Fruit fly (Drosophila melanogaster) whole organism, embryonic: ENCODE measurements around the gene Ptpmeg2.

Experiments used
- Ada2b ChIP-seq: fragments of 200-800 bp; sonication (Bioruptor generic); IDR thresholded peaks from 2 replicates; pipeline ENCODE4 v1.3.6; 2022; ENCODE audit warnings: missing biosample characterization, missing genetic modification characterization
- CG10209 ChIP-seq: fragments of 200-800 bp; sonication (Bioruptor generic); optimal IDR thresholded peaks from 3 replicates; lab custom pipeline; 2017; ENCODE audit warnings: missing biosample characterization, mild to moderate bottlenecking, missing genetic modification characterization, missing genetic modification reagents
- CG11085 ChIP-seq: fragments of 200-800 bp; sonication (Bioruptor generic); IDR thresholded peaks from 2 replicates; pipeline ENCODE4 v1.3.6; 2022; ENCODE audit warnings: missing biosample characterization, missing genetic modification characterization
- CG12155 ChIP-seq: fragments of 200-800 bp; sonication (Bioruptor generic); optimal IDR thresholded peaks from 3 replicates; lab custom pipeline; 2016; ENCODE audit warnings: missing biosample characterization, missing genetic modification characterization
- CG12391 ChIP-seq: fragments of 200-800 bp; sonication (Bioruptor generic); optimal IDR thresholded peaks from 3 replicates; lab custom pipeline; 2018; ENCODE audit warnings: missing biosample characterization, mild to moderate bottlenecking, missing genetic modification characterization, moderate library complexity
- CG12769 ChIP-seq: fragments of 200-800 bp; sonication (Bioruptor generic); optimal IDR thresholded peaks from 2 replicates; lab custom pipeline; 2019; ENCODE audit warnings: missing biosample characterization, mild to moderate bottlenecking, missing genetic modification characterization, moderate library complexity
- CG13775 ChIP-seq: fragments of 200-800 bp; sonication (Bioruptor generic); optimal IDR thresholded peaks from 3 replicates; lab custom pipeline; 2017; ENCODE audit warnings: missing biosample characterization, mild to moderate bottlenecking, missing genetic modification characterization
- CG2116 ChIP-seq: fragments of 200-800 bp; sonication (Bioruptor generic); optimal IDR thresholded peaks from 3 replicates; lab custom pipeline; 2018; ENCODE audit warnings: missing biosample characterization, mild to moderate bottlenecking, missing genetic modification characterization
- CG33557 ChIP-seq: fragments of 200-800 bp; sonication (Bioruptor generic); optimal IDR thresholded peaks from 2 replicates; lab custom pipeline; 2019; ENCODE audit warnings: missing biosample characterization, mild to moderate bottlenecking, missing genetic modification characterization, moderate library complexity
- CG3847 ChIP-seq: fragments of 200-800 bp; sonication (Bioruptor generic); IDR thresholded peaks from 2 replicates; pipeline ENCODE4 v1.3.6; 2022; ENCODE audit warnings: missing biosample characterization, missing genetic modification characterization
- CG3995 ChIP-seq: fragments of 200-800 bp; sonication (Bioruptor generic); optimal IDR thresholded peaks from 3 replicates; lab custom pipeline; 2016; ENCODE audit warnings: missing biosample characterization, missing genetic modification characterization
- CG4360 ChIP-seq: fragments of 200-800 bp; sonication (Bioruptor generic); IDR thresholded peaks from 2 replicates; pipeline ENCODE4 v1.3.6; 2022; ENCODE audit warnings: missing biosample characterization, missing genetic modification characterization
- CG43689 ChIP-seq: fragments of 200-800 bp; sonication (Bioruptor generic); IDR thresholded peaks from 2 replicates; pipeline ENCODE4 v1.3.6; 2022; ENCODE audit warnings: missing biosample characterization, missing genetic modification characterization
- CG5245 ChIP-seq: fragments of 200-800 bp; sonication (Bioruptor generic); optimal IDR thresholded peaks from 3 replicates; lab custom pipeline; 2016; ENCODE audit warnings: missing biosample characterization, missing genetic modification characterization
- CG6654 ChIP-seq: fragments of 200-800 bp; sonication (Bioruptor generic); optimal IDR thresholded peaks from 2 replicates; lab custom pipeline; 2017; ENCODE audit warnings: missing biosample characterization, mild to moderate bottlenecking, missing genetic modification characterization
- CG6683 ChIP-seq: fragments of 200-800 bp; sonication (Bioruptor generic); optimal IDR thresholded peaks from 2 replicates; lab custom pipeline; 2017; ENCODE audit warnings: missing biosample characterization, mild to moderate bottlenecking, missing genetic modification characterization, missing genetic modification reagents
- CG7928 ChIP-seq: fragments of 200-800 bp; sonication (Bioruptor generic); optimal IDR thresholded peaks from 2 replicates; lab custom pipeline; 2017; ENCODE audit warnings: missing biosample characterization, mild to moderate bottlenecking, missing genetic modification characterization
- CG8290 ChIP-seq, 3 experiments: fragments of 200-800 bp; sonication (Bioruptor generic); optimal IDR thresholded peaks; 2 replicates each; lab custom pipeline; 2016 to 2019; ENCODE audit warnings: missing biosample characterization in 3 of 3, missing genetic modification characterization in 3 of 3, mild to moderate bottlenecking in 2 of 3, moderate library complexity in 1 of 3
- CoRest ChIP-seq: fragments of 200-800 bp; sonication (Bioruptor generic); optimal IDR thresholded peaks from 3 replicates; lab custom pipeline; 2018; ENCODE audit warnings: missing biosample characterization, mild to moderate bottlenecking, missing genetic modification characterization, moderate library complexity
- Dek ChIP-seq: fragments of 200-800 bp; sonication (Bioruptor generic); optimal IDR thresholded peaks from 3 replicates; lab custom pipeline; 2019; ENCODE audit warnings: missing biosample characterization, mild to moderate bottlenecking, missing genetic modification characterization, moderate library complexity
- Dip3 ChIP-seq: fragments of 200-800 bp; sonication (Bioruptor generic); optimal IDR thresholded peaks from 3 replicates; lab custom pipeline; 2016; ENCODE audit warnings: missing biosample characterization, missing genetic modification characterization
- Fer1 ChIP-seq: fragments of 200-800 bp; sonication (Bioruptor generic); optimal IDR thresholded peaks from 2 replicates; lab custom pipeline; 2017; ENCODE audit warnings: missing biosample characterization, mild to moderate bottlenecking, missing genetic modification characterization
- HHEX ChIP-seq: fragments of 200-800 bp; sonication (Bioruptor generic); optimal IDR thresholded peaks from 3 replicates; lab custom pipeline; 2017; ENCODE audit warnings: missing biosample characterization, mild to moderate bottlenecking, missing genetic modification characterization, missing genetic modification reagents
- Hr51 ChIP-seq, 2 experiments: fragments of 200-800 bp; sonication (Bioruptor generic); optimal IDR thresholded peaks; 2 replicates in 1 of 2; 3 replicates in 1 of 2; lab custom pipeline; 2016 to 2018; ENCODE audit warnings: missing biosample characterization in 2 of 2, missing genetic modification characterization in 2 of 2, mild to moderate bottlenecking in 1 of 2, moderate library complexity in 1 of 2
- Opbp ChIP-seq: fragments of 200-800 bp; sonication (Bioruptor generic); IDR thresholded peaks from 3 replicates; pipeline ENCODE4 v1.3.6; 2022; ENCODE audit warnings: missing biosample characterization, missing genetic modification characterization; ENCODE audit not compliant: partially characterized antibody
- PHDP ChIP-seq: fragments of 200-800 bp; sonication (Bioruptor generic); optimal IDR thresholded peaks from 3 replicates; lab custom pipeline; 2018; ENCODE audit warnings: missing biosample characterization, mild to moderate bottlenecking, missing genetic modification characterization, moderate library complexity
- Ptx1 ChIP-seq: fragments of 200-800 bp; sonication (Bioruptor generic); IDR thresholded peaks from 2 replicates; pipeline ENCODE4 v1.3.6; 2022; ENCODE audit warnings: missing biosample characterization, missing genetic modification characterization
- Rfx ChIP-seq: fragments of 200-800 bp; sonication (Bioruptor generic); IDR thresholded peaks from 2 replicates; pipeline ENCODE4 v1.3.6; 2022; ENCODE audit warnings: missing biosample characterization, missing genetic modification characterization
- Sox102F ChIP-seq: fragments of 200-800 bp; sonication (Bioruptor generic); optimal IDR thresholded peaks from 2 replicates; lab custom pipeline; 2018; ENCODE audit warnings: missing biosample characterization, mild to moderate bottlenecking, missing genetic modification characterization, moderate library complexity
- abd-A ChIP-seq: fragments of 200-800 bp; sonication (Bioruptor generic); optimal IDR thresholded peaks from 3 replicates; lab custom pipeline; 2019; ENCODE audit warnings: missing biosample characterization, mild to moderate bottlenecking, missing genetic modification characterization, moderate library complexity
- ase ChIP-seq: fragments of 200-800 bp; sonication (Bioruptor generic); IDR thresholded peaks from 3 replicates; pipeline ENCODE4 v1.3.6; 2022; ENCODE audit warnings: missing biosample characterization, missing genetic modification characterization
- cad ChIP-seq: fragments of >200 bp; optimal IDR thresholded peaks from 2 replicates; lab custom pipeline; 2017; ENCODE audit warnings: missing biosample characterization, missing genetic modification characterization
- chif ChIP-seq, 2 experiments: fragments of 200-800 bp; sonication (Bioruptor generic); optimal IDR thresholded peaks; 3 replicates each; lab custom pipeline; 2016; ENCODE audit warnings: missing biosample characterization in 2 of 2, missing genetic modification characterization in 2 of 2
- croc ChIP-seq: fragments of 200-800 bp; sonication (Bioruptor generic); conservative IDR thresholded peaks from 3 replicates; pipeline ENCODE4 v1.3.6; 2022; ENCODE audit warnings: missing biosample characterization, missing genetic modification characterization
- dimm ChIP-seq: fragments of 200-800 bp; sonication (Bioruptor generic); IDR thresholded peaks from 2 replicates; pipeline ENCODE4 v1.3.6; 2022; ENCODE audit warnings: missing biosample characterization, missing genetic modification characterization
- dmrt11E ChIP-seq: fragments of 200-800 bp; sonication (Bioruptor generic); optimal IDR thresholded peaks from 3 replicates; lab custom pipeline; 2018; ENCODE audit warnings: missing biosample characterization, mild to moderate bottlenecking, missing genetic modification characterization, moderate library complexity
- fd3F ChIP-seq: fragments of 200-800 bp; sonication (Bioruptor generic); optimal IDR thresholded peaks from 2 replicates; lab custom pipeline; 2018; ENCODE audit warnings: missing biosample characterization, mild to moderate bottlenecking, missing genetic modification characterization, moderate library complexity
- gsb-n ChIP-seq: fragments of 200-800 bp; sonication (Bioruptor generic); optimal IDR thresholded peaks from 3 replicates; lab custom pipeline; 2018; ENCODE audit warnings: missing biosample characterization, mild to moderate bottlenecking, missing genetic modification characterization
- mld ChIP-seq: fragments of 200-800 bp; sonication (Bioruptor generic); IDR thresholded peaks from 3 replicates; pipeline ENCODE4 v1.3.6; 2022; ENCODE audit warnings: missing biosample characterization, missing genetic modification characterization; ENCODE audit not compliant: partially characterized antibody
- nerfin-2 ChIP-seq: fragments of 200-800 bp; sonication (Bioruptor generic); IDR thresholded peaks from 2 replicates; pipeline ENCODE4 v1.3.6; 2022; ENCODE audit warnings: missing biosample characterization, missing genetic modification characterization; ENCODE audit not compliant: partially characterized antibody
- pfk ChIP-seq: fragments of 200-800 bp; sonication (Bioruptor generic); optimal IDR thresholded peaks from 2 replicates; lab custom pipeline; 2018; ENCODE audit warnings: missing biosample characterization, mild to moderate bottlenecking, missing genetic modification characterization, moderate library complexity
- pho ChIP-seq: fragments of 200-800 bp; sonication (Bioruptor generic); optimal IDR thresholded peaks from 2 replicates; lab custom pipeline; 2016; ENCODE audit warnings: missing biosample characterization, missing genetic modification characterization
- prd ChIP-seq, 3 experiments: fragments of >200 bp in 2 of 3; fragments of 200-800 bp in 1 of 3; sonication (Bioruptor generic) in 1 of 3; optimal IDR thresholded peaks in 2 of 3; IDR thresholded peaks in 1 of 3; 2 replicates in 2 of 3; 3 replicates in 1 of 3; pipeline versions ENCODE4 v1.3.6 to Lab custom; 2017 to 2022; ENCODE audit warnings: missing biosample characterization in 1 of 3, missing genetic modification characterization in 1 of 3
- psq ChIP-seq: fragments of 200-800 bp; sonication (Bioruptor generic); optimal IDR thresholded peaks from 2 replicates; lab custom pipeline; 2017; ENCODE audit warnings: missing biosample characterization, missing genetic modification characterization
- sens ChIP-seq: fragments of 200-800 bp; sonication (Bioruptor generic); peaks from one replicate; lab custom pipeline; 2016; ENCODE audit warnings: missing biosample characterization, missing genetic modification characterization
- slbo ChIP-seq: fragments of 200-800 bp; sonication (Bioruptor generic); IDR thresholded peaks from 2 replicates; pipeline ENCODE4 v1.3.6; 2022; ENCODE audit warnings: missing biosample characterization, missing genetic modification characterization
- sr ChIP-seq: fragments of 200-800 bp; sonication (Bioruptor generic); IDR thresholded peaks from 3 replicates; pipeline ENCODE4 v1.3.6; 2022; ENCODE audit warnings: missing biosample characterization, missing genetic modification characterization
- wdn ChIP-seq: fragments of 200-800 bp; sonication (Bioruptor generic); IDR thresholded peaks from 2 replicates; pipeline ENCODE4 v1.3.6; 2022; ENCODE audit warnings: missing biosample characterization, missing genetic modification characterization
- zf30C ChIP-seq: fragments of 200-800 bp; sonication (Bioruptor generic); optimal IDR thresholded peaks from 3 replicates; lab custom pipeline; 2018; ENCODE audit warnings: missing biosample characterization, mild to moderate bottlenecking, missing genetic modification characterization
- zfh2 ChIP-seq: fragments of 200-800 bp; sonication (Bioruptor generic); optimal IDR thresholded peaks from 2 replicates; lab custom pipeline; 2016; ENCODE audit warnings: missing biosample characterization, missing genetic modification characterization

Gene Ptpmeg2

DNA sequence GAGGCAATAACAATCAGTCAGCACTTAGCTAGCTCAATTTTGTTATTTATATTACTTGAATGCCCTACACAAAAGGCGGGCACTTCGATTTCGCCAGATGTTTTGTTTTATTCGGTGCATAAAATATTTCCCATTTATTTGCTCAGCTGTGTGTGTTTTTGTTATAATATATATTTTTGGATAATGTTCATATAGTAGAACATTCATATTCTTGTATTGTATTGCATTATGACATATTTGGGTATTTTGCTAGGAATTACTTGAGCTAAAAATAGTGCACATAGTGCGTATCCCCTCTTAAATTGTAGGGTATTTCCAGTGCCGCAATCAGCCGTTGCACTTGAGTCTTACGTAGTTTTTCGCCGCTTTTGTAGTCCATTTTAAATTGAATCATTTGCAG lies 69.0 kb downstream of the Ptpmeg2 start (continued):
- TF ChIP-seq dimm (GFP tag; lab: Robert Waterston, UW) (no peak), CG3847 (GFP tag; lab: Robert Waterston, UW) (peak; percentile 48), CG4360 (GFP tag; lab: Robert Waterston, UW) (no peak), CG6683 (GFP tag; lab: Kevin White, UChicago) (no peak), sens (GFP tag; lab: Kevin White, UChicago) (peak; percentile 43), CG12769 (tag; lab: Kevin White, UChicago) (peak; percentile 22), sr (GFP tag; lab: Robert Waterston, UW) (no peak), pfk (GFP tag; lab: Kevin White, UChicago) (no peak), Opbp (no peak), fd3F (GFP tag; lab: Kevin White, UChicago) (peak; percentile 37), croc (GFP tag; lab: Robert Waterston, UW) (no peak), CG3995 (GFP tag; lab: Kevin White, UChicago) (no peak), CG6654 (no peak), wdn (no peak), zfh2 (GFP tag; lab: Kevin White, UChicago) (peak; percentile 20), psq (GFP tag; lab: Kevin White, UChicago) (no peak), CoRest (tag; lab: Kevin White, UChicago) (peak; percentile 65), CG7928 (GFP tag; lab: Kevin White, UChicago) (no peak), Fer1 (GFP tag; lab: Kevin White, UChicago) (peak; percentile 63), PHDP (tag; lab: Kevin White, UChicago) (peak; percentile 64), zf30C (GFP tag; lab: Kevin White, UChicago) (no peak), dmrt11E (tag; lab: Kevin White, UChicago) (no peak), cad (GFP tag; lab: Kevin White, UChicago) (no peak), prd (optimal IDR thresholded peaks at IDR 0.05; lab: Kevin White, UChicago) (no peak), prd (GFP tag; IDR thresholded peaks at IDR 0.05; lab: Robert Waterston, UW) (peak; percentile 50; the same call in 2 of the 3 replicates), Hr51 (GFP tag; optimal IDR thresholded peaks at IDR 0.05; lab: Kevin White, UChicago) (peak in 1 of 2 experiments; percentile 74), CG12391 (tag; lab: Kevin White, UChicago) (peak; percentile 44), CG10209 (GFP tag; lab: Kevin White, UChicago) (peak; percentile 58), Dip3 (peak; percentile 22), nerfin-2 (GFP tag; lab: Robert Waterston, UW) (no peak), CG13775 (peak; percentile 6), ase (GFP tag; lab: Robert Waterston, UW) (0 out of 3 replicates have a peak, but pooled peaks have one; percentile 21), gsb-n (tag; lab: Kevin White, UChicago) (no peak), CG43689 (GFP tag; lab: Robert Waterston, UW) (no peak), HHEX (GFP tag; lab: Kevin White, UChicago) (peak; percentile 45), CG8290 (GFP tag; optimal IDR thresholded peaks at IDR 0.05; lab: Kevin White, UChicago) (no peak), CG8290 (tag; optimal IDR thresholded peaks at IDR 0.05; lab: Kevin White, UChicago) (peak in 1 of 2 experiments; percentile 14), pho (GFP tag; lab: Kevin White, UChicago) (no peak), Ptx1 (GFP tag; lab: Robert Waterston, UW) (peak; percentile 61), Dek (tag; lab: Kevin White, UChicago) (peak; percentile 28), chif (GFP tag; optimal IDR thresholded peaks at IDR 0.05; lab: Kevin White, UChicago) (no peak), slbo (peak; percentile 33; the same call in 1 of the 2 replicates), CG12155 (GFP tag; lab: Kevin White, UChicago) (no peak), CG5245 (no peak), CG2116 (GFP tag; lab: Kevin White, UChicago) (no peak), Rfx (GFP tag; lab: Robert Waterston, UW) (peak; percentile 52), CG11085 (GFP tag; lab: Robert Waterston, UW) (no peak), CG33557 (GFP tag; lab: Kevin White, UChicago) (no peak), Sox102F (peak; percentile 73), Ada2b (GFP tag; lab: Robert Waterston, UW) (peak; percentile 29; the same call in 1 of the 2 replicates), mld (GFP tag; lab: Robert Waterston, UW) (no peak), abd-A (tag; lab: Kevin White, UChicago) (no peak)
